Worm (Caenorhabditis elegans): ENCODE results near the gene irld-8.

ce11 chrIV:8112187-8112586 lies 3.4 kb upstream of the irld-8 start, which contains the start of gene Y42H9AR.4:
- TF ChIP-seq him-1 (tag; optimal IDR thresholded peaks at IDR 0.05): no peak
- TF ChIP-seq dao-5 (tag; optimal IDR thresholded peaks at IDR 0.05): no peak
- no peak for TF ChIP-seq W03F9.2 (tag; optimal IDR thresholded peaks at IDR 0.05)

Measured in whole organism, L4/young adult.